Worm (Caenorhabditis elegans): ENCODE data around the gene chca-1.

ce11 chrIV:9625829-9626228 is 25.4 kb upstream of the chca-1 start:
- no peak for TF ChIP-seq tbx-2 (tag; optimal IDR thresholded peaks at IDR 0.05)
- TF ChIP-seq pha-4 (tag; optimal IDR thresholded peaks at IDR 0.05): no peak
- no peak for TF ChIP-seq pat-9 (tag; optimal IDR thresholded peaks at IDR 0.05)
- TF ChIP-seq hlh-8 (tag; optimal IDR thresholded peaks at IDR 0.05): no peak
- no peak for TF ChIP-seq elt-2 (tag; optimal IDR thresholded peaks at IDR 0.05)
- TF ChIP-seq dve-1 (tag; optimal IDR thresholded peaks at IDR 0.05): no peak
- no peak for TF ChIP-seq lin-11 (tag; optimal IDR thresholded peaks at IDR 0.05)
- TF ChIP-seq nfya-1 (tag; optimal IDR thresholded peaks at IDR 0.05): no peak
- no peak for TF ChIP-seq odd-2 (tag; optimal IDR thresholded peaks at IDR 0.05)
- no peak for TF ChIP-seq hlh-6 (tag; optimal IDR thresholded peaks at IDR 0.05)
- TF ChIP-seq hlh-30 (tag; optimal IDR thresholded peaks at IDR 0.05; ENCODE audit: insufficient read depth): no peak
- TF ChIP-seq pqm-1 (tag; optimal IDR thresholded peaks at IDR 0.05): no peak
- no peak for TF ChIP-seq C08G9.2 (tag; optimal IDR thresholded peaks at IDR 0.05)
- TF ChIP-seq fax-1 (tag; optimal IDR thresholded peaks at IDR 0.05): no peak
